Fruit fly (Drosophila melanogaster) whole organism, embryonic: ENCODE data around the gene CG10492.
A peak's percentile ranks its signal among the peaks of the same experiment; 100 is the strongest.

Experiments
- Aef1 ChIP-seq: fragments of 200-800 bp; sonication (Bioruptor generic); IDR thresholded peaks from 3 replicates; pipeline ENCODE4 v1.3.6; 2022; ENCODE audit warnings: missing biosample characterization, missing genetic modification characterization
- Atf6 ChIP-seq: fragments of 200-800 bp; sonication (Bioruptor generic); IDR thresholded peaks from 2 replicates; pipeline ENCODE4 v1.3.6; 2022; ENCODE audit warnings: missing biosample characterization, missing genetic modification characterization
- BEAF-32 ChIP-seq: fragments of 200-800 bp; sonication (Bioruptor generic); optimal IDR thresholded peaks from 3 replicates; lab custom pipeline; 2017; ENCODE audit warnings: missing biosample characterization, missing genetic modification characterization, mild to moderate bottlenecking, moderate library complexity, missing genetic modification reagents
- Bteb2 ChIP-seq: fragments of 200-800 bp; sonication (Bioruptor generic); optimal IDR thresholded peaks from 2 replicates; lab custom pipeline; 2016; ENCODE audit warnings: missing biosample characterization, missing genetic modification characterization
- CG10979 ChIP-seq: fragments of 200-800 bp; sonication (Bioruptor generic); optimal IDR thresholded peaks from 2 replicates; lab custom pipeline; 2018; ENCODE audit warnings: missing biosample characterization, mild to moderate bottlenecking, missing genetic modification characterization, moderate library complexity
- CG13287 ChIP-seq: fragments of 200-800 bp; sonication (Bioruptor generic); IDR thresholded peaks from 2 replicates; pipeline ENCODE4 v1.3.6; 2022; ENCODE audit warnings: missing biosample characterization, missing genetic modification characterization; ENCODE audit not compliant: partially characterized antibody
- CG14710 ChIP-seq: fragments of 200-800 bp; sonication (Bioruptor generic); optimal IDR thresholded peaks from 3 replicates; lab custom pipeline; 2019; ENCODE audit warnings: missing biosample characterization, mild to moderate bottlenecking, missing genetic modification characterization, moderate library complexity
- CG15269 ChIP-seq: fragments of 200-800 bp; sonication (Bioruptor generic); optimal IDR thresholded peaks from 2 replicates; lab custom pipeline; 2018; ENCODE audit warnings: missing biosample characterization, mild to moderate bottlenecking, missing genetic modification characterization, moderate library complexity
- CG16813 ChIP-seq: fragments of 200-800 bp; sonication (Bioruptor generic); IDR thresholded peaks from 3 replicates; pipeline ENCODE4 v1.3.6; 2022; ENCODE audit warnings: missing biosample characterization, missing genetic modification characterization; ENCODE audit not compliant: partially characterized antibody
- CG17359 ChIP-seq: fragments of 200-800 bp; sonication (Bioruptor generic); optimal IDR thresholded peaks from 3 replicates; lab custom pipeline; 2018; ENCODE audit warnings: missing biosample characterization, mild to moderate bottlenecking, missing genetic modification characterization, moderate library complexity
- CG17385 ChIP-seq: fragments of 200-800 bp; sonication (Bioruptor generic); optimal IDR thresholded peaks from 3 replicates; lab custom pipeline; 2018; ENCODE audit warnings: missing biosample characterization, mild to moderate bottlenecking, missing genetic modification characterization
- CG17568 ChIP-seq: fragments of 200-800 bp; sonication (Bioruptor generic); optimal IDR thresholded peaks from 2 replicates; lab custom pipeline; 2018; ENCODE audit warnings: missing biosample characterization, mild to moderate bottlenecking, missing genetic modification characterization, moderate library complexity
- CG2129 ChIP-seq: fragments of 200-800 bp; sonication (Bioruptor generic); IDR thresholded peaks from 2 replicates; pipeline ENCODE4 v1.3.6; 2022; ENCODE audit warnings: missing biosample characterization, missing genetic modification characterization; ENCODE audit not compliant: partially characterized antibody
- CG2712 ChIP-seq: fragments of 200-800 bp; optimal IDR thresholded peaks from 3 replicates; lab custom pipeline; 2019; ENCODE audit warnings: missing biosample characterization, mild to moderate bottlenecking, missing genetic modification characterization, moderate library complexity
- CG33213 ChIP-seq: fragments of 200-800 bp; sonication (Bioruptor generic); optimal IDR thresholded peaks from 3 replicates; lab custom pipeline; 2016; ENCODE audit warnings: missing biosample characterization, missing genetic modification characterization
- CG42726 ChIP-seq: fragments of 200-800 bp; sonication (Bioruptor generic); IDR thresholded peaks from 2 replicates; pipeline ENCODE4 v1.3.6; 2022; ENCODE audit warnings: missing biosample characterization, missing genetic modification characterization; ENCODE audit not compliant: partially characterized antibody
- CG4328 ChIP-seq: fragments of 200-800 bp; sonication (Bioruptor generic); optimal IDR thresholded peaks from 3 replicates; lab custom pipeline; 2017; ENCODE audit warnings: missing biosample characterization, missing genetic modification reagents, missing genetic modification characterization
- CG7928 ChIP-seq: fragments of 200-800 bp; sonication (Bioruptor generic); optimal IDR thresholded peaks from 2 replicates; lab custom pipeline; 2017; ENCODE audit warnings: missing biosample characterization, mild to moderate bottlenecking, missing genetic modification characterization
- CG7963 ChIP-seq: fragments of 200-800 bp; sonication (Bioruptor generic); IDR thresholded peaks from 3 replicates; pipeline ENCODE4 v1.3.6; 2022; ENCODE audit warnings: missing biosample characterization, missing genetic modification characterization; ENCODE audit not compliant: partially characterized antibody
- CG9932 ChIP-seq: fragments of 200-800 bp; sonication (Bioruptor generic); IDR thresholded peaks from 2 replicates; pipeline ENCODE4 v1.3.6; 2022; ENCODE audit warnings: missing biosample characterization, missing genetic modification characterization
- Dad ChIP-seq: fragments of 200-800 bp; sonication (Bioruptor generic); optimal IDR thresholded peaks from 3 replicates; lab custom pipeline; 2016; ENCODE audit warnings: missing biosample characterization, missing genetic modification characterization
- Elba2 ChIP-seq: fragments of 200-800 bp; sonication (Bioruptor generic); optimal IDR thresholded peaks from 3 replicates; lab custom pipeline; 2016; ENCODE audit warnings: missing biosample characterization, missing genetic modification characterization
- HLH4C ChIP-seq: fragments of 200-800 bp; sonication (Bioruptor generic); IDR thresholded peaks from 3 replicates; pipeline ENCODE4 v1.3.6; 2022; ENCODE audit warnings: missing biosample characterization, missing genetic modification characterization; ENCODE audit not compliant: partially characterized antibody
- HLHmδ ChIP-seq: fragments of 200-800 bp; sonication (Bioruptor generic); optimal IDR thresholded peaks from 2 replicates; lab custom pipeline; 2018; ENCODE audit warnings: missing biosample characterization, mild to moderate bottlenecking, missing genetic modification characterization, moderate library complexity
- Hr3 ChIP-seq: fragments of 200-800 bp; sonication (Bioruptor generic); optimal IDR thresholded peaks from 3 replicates; lab custom pipeline; 2016; ENCODE audit warnings: missing biosample characterization, missing genetic modification characterization
- MESR4 ChIP-seq: fragments of 200-800 bp; sonication (Bioruptor generic); optimal IDR thresholded peaks from 2 replicates; lab custom pipeline; 2018; ENCODE audit warnings: missing biosample characterization, mild to moderate bottlenecking, missing genetic modification characterization, moderate library complexity
- NC2β ChIP-seq: fragments of 200-800 bp; sonication (Bioruptor generic); optimal IDR thresholded peaks from 2 replicates; lab custom pipeline; 2016; ENCODE audit warnings: missing biosample characterization, missing genetic modification characterization
- Nf-YA ChIP-seq: fragments of 200-800 bp; sonication (Bioruptor generic); IDR thresholded peaks from 2 replicates; pipeline ENCODE4 v1.3.6; 2022; ENCODE audit warnings: missing biosample characterization, missing genetic modification characterization
- Opbp ChIP-seq: fragments of 200-800 bp; sonication (Bioruptor generic); IDR thresholded peaks from 3 replicates; pipeline ENCODE4 v1.3.6; 2022; ENCODE audit warnings: missing biosample characterization, missing genetic modification characterization; ENCODE audit not compliant: partially characterized antibody
- Ravus ChIP-seq: fragments of 200-800 bp; sonication (Bioruptor generic); IDR thresholded peaks from 2 replicates; pipeline ENCODE4 v1.3.6; 2022; ENCODE audit warnings: missing biosample characterization, missing genetic modification characterization
- Rfx ChIP-seq: fragments of 200-800 bp; sonication (Bioruptor generic); IDR thresholded peaks from 2 replicates; pipeline ENCODE4 v1.3.6; 2022; ENCODE audit warnings: missing biosample characterization, missing genetic modification characterization
- amos ChIP-seq: fragments of 200-800 bp; sonication (Bioruptor generic); IDR thresholded peaks from 2 replicates; pipeline ENCODE4 v1.3.6; 2022; ENCODE audit warnings: missing biosample characterization, missing genetic modification characterization; ENCODE audit not compliant: partially characterized antibody
- bigmax ChIP-seq: fragments of 200-800 bp; sonication (Bioruptor generic); optimal IDR thresholded peaks from 2 replicates; lab custom pipeline; 2018; ENCODE audit warnings: missing biosample characterization, mild to moderate bottlenecking, missing genetic modification characterization
- ems ChIP-seq: fragments of 200-800 bp; sonication (Bioruptor generic); optimal IDR thresholded peaks from 3 replicates; lab custom pipeline; 2016; ENCODE audit warnings: missing biosample characterization, missing genetic modification characterization
- hb ChIP-seq: fragments of 200-800 bp; sonication (Bioruptor generic); IDR thresholded peaks from 3 replicates; pipeline ENCODE4 v1.3.6; 2022; ENCODE audit warnings: missing biosample characterization, missing genetic modification characterization; ENCODE audit not compliant: partially characterized antibody
- hbn ChIP-seq: fragments of 200-800 bp; sonication (Bioruptor generic); IDR thresholded peaks from 2 replicates; pipeline ENCODE4 v1.3.6; 2022; ENCODE audit warnings: missing biosample characterization, missing genetic modification characterization; ENCODE audit not compliant: partially characterized antibody
- hth ChIP-seq: fragments of >200 bp; optimal IDR thresholded peaks from 2 replicates; lab custom pipeline; 2017; ENCODE audit warnings: inconsistent platforms
- jing ChIP-seq: fragments of 200-800 bp; sonication (Bioruptor generic); optimal IDR thresholded peaks from 2 replicates; lab custom pipeline; 2018; ENCODE audit warnings: missing biosample characterization, mild to moderate bottlenecking, missing genetic modification characterization
- knrl ChIP-seq: fragments of 200-800 bp; sonication (Bioruptor generic); IDR thresholded peaks from 3 replicates; pipeline ENCODE4 v1.3.6; 2022; ENCODE audit warnings: missing biosample characterization, missing genetic modification characterization; ENCODE audit not compliant: partially characterized antibody
- nerfin-1 ChIP-seq: fragments of 200-800 bp; sonication (Bioruptor generic); optimal IDR thresholded peaks from 3 replicates; lab custom pipeline; 2019; ENCODE audit warnings: missing biosample characterization, mild to moderate bottlenecking, missing genetic modification characterization, moderate library complexity
- nerfin-2 ChIP-seq: fragments of 200-800 bp; sonication (Bioruptor generic); IDR thresholded peaks from 2 replicates; pipeline ENCODE4 v1.3.6; 2022; ENCODE audit warnings: missing biosample characterization, missing genetic modification characterization; ENCODE audit not compliant: partially characterized antibody
- nmo ChIP-seq: fragments of 200-800 bp; sonication (Bioruptor generic); optimal IDR thresholded peaks from 2 replicates; lab custom pipeline; 2018; ENCODE audit warnings: missing biosample characterization, mild to moderate bottlenecking, missing genetic modification characterization, moderate library complexity
- pb ChIP-seq: fragments of 200-800 bp; sonication (Bioruptor generic); optimal IDR thresholded peaks from 3 replicates; lab custom pipeline; 2016; ENCODE audit warnings: missing biosample characterization, missing genetic modification characterization
- phol ChIP-seq: fragments of 200-800 bp; sonication (Bioruptor generic); optimal IDR thresholded peaks from 3 replicates; lab custom pipeline; 2018; ENCODE audit warnings: missing biosample characterization, mild to moderate bottlenecking, missing genetic modification characterization, moderate library complexity
- rib ChIP-seq: fragments of 200-800 bp; sonication (Bioruptor generic); IDR thresholded peaks from 2 replicates; pipeline ENCODE4 v1.3.6; 2022; ENCODE audit warnings: missing biosample characterization, missing genetic modification characterization
- sim ChIP-seq: fragments of 200-800 bp; sonication (Bioruptor generic); IDR thresholded peaks from 2 replicates; pipeline ENCODE4 v1.3.6; 2022; ENCODE audit warnings: missing biosample characterization, missing genetic modification characterization
- sna ChIP-seq: fragments of 200-800 bp; sonication (Bioruptor generic); IDR thresholded peaks from 2 replicates; pipeline ENCODE4 v1.3.6; 2022; ENCODE audit warnings: missing biosample characterization, missing genetic modification characterization; ENCODE audit not compliant: partially characterized antibody
- stc ChIP-seq: fragments of 200-800 bp; sonication (Bioruptor generic); IDR thresholded peaks from 2 replicates; pipeline ENCODE4 v1.3.6; 2022; ENCODE audit warnings: missing biosample characterization, missing genetic modification characterization
- zen2 ChIP-seq: fragments of 200-800 bp; sonication (Bioruptor generic); IDR thresholded peaks from 3 replicates; pipeline ENCODE4 v1.3.6; 2022; ENCODE audit warnings: missing biosample characterization, missing genetic modification characterization; ENCODE audit not compliant: partially characterized antibody

The CG10492 gene

dm6 chr2L:19033288-19033687, 20.6 kb upstream of the CG10492 start, which contains the start of gene hook (continued):
- TF ChIP-seq CG16813 (GFP tag; lab: Robert Waterston, UW) (peak; percentile 69), hbn (peak; percentile 75), bigmax (GFP tag; lab: Kevin White, UChicago) (no peak), CG9932 (GFP tag; lab: Robert Waterston, UW) (no peak), CG15269 (no peak), ems (GFP tag; lab: Kevin White, UChicago) (no peak), Nf-YA (GFP tag; lab: Robert Waterston, UW) (no peak), CG14710 (tag; lab: Kevin White, UChicago) (peak; percentile 15), Aef1 (GFP tag; lab: Robert Waterston, UW) (no peak), NC2β (GFP tag; lab: Kevin White, UChicago) (no peak), HLH4C (GFP tag; lab: Robert Waterston, UW) (peak; percentile 71), Atf6 (GFP tag; lab: Robert Waterston, UW) (no peak), CG17385 (GFP tag; lab: Kevin White, UChicago) (peak; percentile 6), MESR4 (GFP tag; lab: Kevin White, UChicago) (peak; percentile 45), Hr3 (GFP tag; lab: Kevin White, UChicago) (no peak), stc (no peak), BEAF-32 (GFP tag; lab: Kevin White, UChicago) (peak; percentile 68), CG17359 (no peak), phol (tag; lab: Kevin White, UChicago) (peak; percentile 2), jing (no peak), pb (GFP tag; lab: Kevin White, UChicago) (no peak), nerfin-2 (GFP tag; lab: Robert Waterston, UW) (no peak), Dad (GFP tag; lab: Kevin White, UChicago) (no peak), Elba2 (no peak), CG2129 (GFP tag; lab: Robert Waterston, UW) (peak; percentile 63), CG10979 (tag; lab: Kevin White, UChicago) (no peak), CG2712 (peak; percentile 24), CG42726 (GFP tag; lab: Robert Waterston, UW) (peak; percentile 55; the same call in 1 of the 2 replicates), nerfin-1 (tag; lab: Kevin White, UChicago) (no peak), CG7928 (GFP tag; lab: Kevin White, UChicago) (no peak), hth (lab: Kevin White, UChicago) (no peak), HLHmδ (no peak), Rfx (GFP tag; lab: Robert Waterston, UW) (0 out of 2 replicates have a peak, but pooled peaks have one; percentile 14), Bteb2 (GFP tag; lab: Kevin White, UChicago) (no peak), CG17568 (no peak), sna (GFP tag; lab: Robert Waterston, UW) (peak; percentile 82), Ravus (GFP tag; lab: Robert Waterston, UW) (no peak), Opbp (peak; percentile 73; the same call in 2 of the 3 replicates), rib (GFP tag; lab: Robert Waterston, UW) (no peak), sim (no peak), amos (peak; percentile 75), zen2 (peak; percentile 75), hb (GFP tag; lab: Robert Waterston, UW) (peak; percentile 67; the same call in 2 of the 3 replicates), knrl (peak; percentile 84), CG13287 (peak; percentile 81), CG4328 (GFP tag; lab: Kevin White, UChicago) (no peak), nmo (peak; percentile 8), CG7963 (GFP tag; lab: Robert Waterston, UW) (peak; percentile 45; the same call in 1 of the 3 replicates), CG33213 (GFP tag; lab: Kevin White, UChicago) (no peak)
